Fruit fly (Drosophila melanogaster): Measurements from ENCODE around the gene CG11251.
A peak's percentile ranks its signal among the peaks of the same experiment; 100 is the strongest.

CG11251 gene

dm6 chr3L:13107307-13107938 lies 17.7 kb upstream of the CG11251 start (continued):
- TF ChIP-seq Eip78C (GFP tag), result peak; percentile 94
- peak; percentile 3 for TF ChIP-seq vri (GFP tag; optimal IDR thresholded peaks at IDR 0.05)
- peak; percentile 48 for TF ChIP-seq Sox14 (GFP tag; optimal IDR thresholded peaks at IDR 0.05)
- TF ChIP-seq CG6276 (GFP tag; optimal IDR thresholded peaks at IDR 0.05), result no peak
- TF ChIP-seq CG11902 (GFP tag; optimal IDR thresholded peaks at IDR 0.05), result peak; percentile 16
- TF ChIP-seq CG10669 (GFP tag; optimal IDR thresholded peaks at IDR 0.05), result peak; percentile 79
- TF ChIP-seq Gug (GFP tag; IDR thresholded peaks at IDR 0.05), result no peak
- TF ChIP-seq topi (GFP tag; optimal IDR thresholded peaks at IDR 0.05), result peak; percentile 46
- peak; percentile 48 for TF ChIP-seq CG3919 (GFP tag; optimal IDR thresholded peaks at IDR 0.05)
- TF ChIP-seq fkh (GFP tag; optimal IDR thresholded peaks at IDR 0.05), result no peak
- peak; percentile 32 for TF ChIP-seq CG8319 (GFP tag; optimal IDR thresholded peaks at IDR 0.05)
- peak; percentile 52 for TF ChIP-seq acj6 (GFP tag; optimal IDR thresholded peaks at IDR 0.05)
- TF ChIP-seq CG16779 (tag; optimal IDR thresholded peaks at IDR 0.05), result peak; percentile 15
- TF ChIP-seq CG6808 (GFP tag; optimal IDR thresholded peaks at IDR 0.05), result peak; percentile 74
- no peak for TF ChIP-seq CG8119 (GFP tag; IDR thresholded peaks at IDR 0.05)
- peak; percentile 49 for TF ChIP-seq Met (GFP tag; optimal IDR thresholded peaks at IDR 0.05)
- no peak for TF ChIP-seq Sox15 (GFP tag; optimal IDR thresholded peaks at IDR 0.05)
- TF ChIP-seq net (GFP tag; optimal IDR thresholded peaks at IDR 0.05), result no peak
- no peak for TF ChIP-seq CG11294 (GFP tag; IDR thresholded peaks at IDR 0.05)
- TF ChIP-seq eg (GFP tag; IDR thresholded peaks at IDR 0.05), result no peak
- TF ChIP-seq CG9139 (GFP tag; optimal IDR thresholded peaks at IDR 0.05), result peak; percentile 36
- TF ChIP-seq pdm3 (GFP tag; optimal IDR thresholded peaks at IDR 0.05), result peak; percentile 24
- TF ChIP-seq OdsH (GFP tag; optimal IDR thresholded peaks at IDR 0.05), result peak; percentile 45
- TF ChIP-seq Sox102F (GFP tag; optimal IDR thresholded peaks at IDR 0.05), result peak; percentile 5

DNA sequence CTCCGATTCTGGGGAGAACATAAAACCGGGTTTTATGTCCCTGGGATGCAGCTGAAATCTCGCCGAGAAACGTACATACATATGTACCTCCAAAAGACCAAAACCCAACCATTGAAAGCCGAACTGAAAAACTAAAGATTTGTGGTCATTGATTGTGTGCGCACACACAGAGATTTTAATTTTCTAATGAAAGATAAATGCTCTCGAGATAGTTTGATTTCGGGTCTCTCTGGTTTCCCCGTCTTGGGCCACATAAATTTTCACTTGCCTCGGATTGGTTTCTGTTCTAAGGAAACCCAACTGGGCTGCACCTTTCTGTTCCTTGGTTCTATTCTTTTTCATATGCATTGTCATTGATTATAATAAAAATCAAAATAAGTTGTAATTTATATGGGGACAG lies 16.1 kb upstream of the CG11251 start:
- TF ChIP-seq CG4318 (GFP tag; optimal IDR thresholded peaks at IDR 0.05) (no peak), CG11294 (GFP tag; IDR thresholded peaks at IDR 0.05) (no peak), CG6792 (GFP tag; optimal IDR thresholded peaks at IDR 0.05) (no peak), Eip93F (GFP tag; optimal IDR thresholded peaks at IDR 0.05) (no peak), CG6808 (GFP tag; optimal IDR thresholded peaks at IDR 0.05) (no peak), CG9139 (GFP tag; optimal IDR thresholded peaks at IDR 0.05) (no peak), achi (GFP tag; optimal IDR thresholded peaks at IDR 0.05) (no peak), CG34406 (GFP tag; optimal IDR thresholded peaks at IDR 0.05) (no peak)

DNA sequence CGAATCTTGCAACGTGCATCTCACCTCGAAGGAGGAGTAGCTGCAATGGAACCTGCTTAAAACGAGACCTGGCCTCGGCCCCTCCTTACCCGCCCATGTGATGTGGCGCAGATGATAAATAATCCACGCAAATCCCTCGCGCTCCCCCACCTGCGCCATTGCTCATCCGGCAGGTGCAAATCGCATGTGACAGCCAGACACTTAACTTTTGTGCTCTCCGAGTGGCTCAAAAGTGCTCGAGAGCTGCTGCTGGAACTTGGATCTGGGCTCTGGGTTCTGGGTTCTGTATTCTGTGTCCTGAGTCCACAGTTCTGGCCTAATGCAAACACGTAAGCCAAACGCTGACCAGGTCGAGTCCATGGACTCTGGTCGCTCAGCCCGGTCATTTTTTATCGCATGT lies 10.7 kb upstream of the CG11251 start:
- TF ChIP-seq Hr4 (GFP tag; optimal IDR thresholded peaks at IDR 0.05), result no peak
- TF ChIP-seq CG8319 (GFP tag; optimal IDR thresholded peaks at IDR 0.05), result no peak
- 0 out of 2 replicates have a peak, but pooled peaks have one; percentile 9 for TF ChIP-seq Gug (GFP tag; IDR thresholded peaks at IDR 0.05)
- no peak for TF ChIP-seq dac (GFP tag; optimal IDR thresholded peaks at IDR 0.05)
- no peak for TF ChIP-seq net (GFP tag; optimal IDR thresholded peaks at IDR 0.05)
- no peak for TF ChIP-seq Smox (GFP tag; optimal IDR thresholded peaks at IDR 0.05)
- TF ChIP-seq CG4318 (GFP tag; optimal IDR thresholded peaks at IDR 0.05), result no peak
- no peak for TF ChIP-seq Ets21C (GFP tag; optimal IDR thresholded peaks at IDR 0.05)
- no peak for TF ChIP-seq eg (GFP tag; IDR thresholded peaks at IDR 0.05)
- TF ChIP-seq vri (GFP tag; optimal IDR thresholded peaks at IDR 0.05), result no peak
- TF ChIP-seq ss (GFP tag; optimal IDR thresholded peaks at IDR 0.05), result peak in 1 of 2 experiments; percentile 52
- no peak for TF ChIP-seq CG6854 (GFP tag; optimal IDR thresholded peaks at IDR 0.05)
- TF ChIP-seq spab (GFP tag; optimal IDR thresholded peaks at IDR 0.05), result no peak
- TF ChIP-seq Eip78C (GFP tag), result peak; percentile 63

dm6 chr3L:13099151-13099550 lies 9.4 kb upstream of the CG11251 start:
- TF ChIP-seq ss (GFP tag; optimal IDR thresholded peaks at IDR 0.05) (peak in 1 of 2 experiments; percentile 29), dac (GFP tag; optimal IDR thresholded peaks at IDR 0.05) (no peak)
